Fruit fly (Drosophila melanogaster): Measurements from ENCODE around the gene CG8750.

DNA sequence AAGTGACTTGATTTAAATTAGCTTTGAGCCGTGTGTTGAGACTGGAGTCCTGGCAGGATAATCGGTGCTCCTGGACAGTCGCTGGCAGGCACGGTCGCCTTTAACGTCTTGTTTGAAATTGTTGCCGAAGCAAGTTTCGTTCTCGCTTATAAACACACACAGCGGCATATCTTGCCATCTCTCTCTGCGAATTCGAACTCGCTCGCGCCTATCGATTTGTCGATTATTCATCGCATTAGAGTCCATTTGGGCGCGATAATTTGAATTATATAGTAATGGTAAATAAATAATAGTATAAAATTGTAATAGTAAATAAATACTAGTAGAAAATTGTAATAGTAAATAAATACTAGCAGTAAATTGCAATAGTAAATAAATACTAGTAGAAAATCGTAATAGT, 24.0 kb upstream of the CG8750 start, which contains the start of gene CG8745:
- TF ChIP-seq Jarid2 (GFP tag; optimal IDR thresholded peaks at IDR 0.05) = no peak
- no peak for TF ChIP-seq CG12942 (GFP tag; optimal IDR thresholded peaks at IDR 0.05)
- no peak for TF ChIP-seq abd-A (tag; optimal IDR thresholded peaks at IDR 0.05)
- TF ChIP-seq Dfd (GFP tag; optimal IDR thresholded peaks at IDR 0.05) = no peak
- TF ChIP-seq ind (GFP tag; optimal IDR thresholded peaks at IDR 0.05) = no peak
- TF ChIP-seq org-1 (GFP tag; optimal IDR thresholded peaks at IDR 0.05) = no peak

Measured in whole organism, embryonic.